Worm (Caenorhabditis elegans) whole organism, young adult: ENCODE results near the gene F36H5.17.

Source experiments
- F23B12.7 ChIP-seq: sonication (generic microtip); optimal IDR thresholded peaks from 2 replicates; lab custom pipeline; 2017; ENCODE audit warnings: missing genetic modification characterization, mild to moderate bottlenecking, missing compliant biosample characterization, antibody characterized with exemption, moderate library complexity; ENCODE audit not compliant: insufficient read depth
- K12H6.12 ChIP-seq: fragments of 200-800 bp; sonication (Bioruptor generic); optimal IDR thresholded peaks from 2 replicates; lab custom pipeline; 2018; ENCODE audit warnings: mild to moderate bottlenecking, missing genetic modification characterization, missing compliant biosample characterization
- Y53G8AR.9 ChIP-seq: fragments of 200-800 bp; sonication (Bioruptor generic); conservative IDR thresholded peaks from 2 replicates; pipeline ENCODE4 v1.3.6; 2022; ENCODE audit warnings: missing genetic modification reagents, missing genetic modification characterization, missing compliant biosample characterization
- bed-1 ChIP-seq: fragments of 200-800 bp; sonication (Bioruptor generic); IDR thresholded peaks from 2 replicates; pipeline ENCODE4 v1.3.6; 2022; ENCODE audit warnings: missing genetic modification reagents, missing genetic modification characterization, missing compliant biosample characterization
- gei-17 ChIP-seq: fragments of 200-800 bp; sonication (Bioruptor generic); optimal IDR thresholded peaks from 2 replicates; lab custom pipeline; 2018; ENCODE audit warnings: mild to moderate bottlenecking, missing genetic modification characterization, missing compliant biosample characterization
- him-1 ChIP-seq: sonication (generic microtip); optimal IDR thresholded peaks from 2 replicates; lab custom pipeline; 2016; ENCODE audit warnings: missing genotype, missing genetic modification reagents, missing genetic modification characterization, missing compliant biosample characterization
- mes-4 ChIP-seq: sonication (generic microtip); optimal IDR thresholded peaks from 2 replicates; lab custom pipeline; 2016; ENCODE audit warnings: missing genotype, missing genetic modification characterization, missing compliant biosample characterization
- nhr-120 ChIP-seq: fragments of 200-800 bp; sonication (Bioruptor generic); IDR thresholded peaks from 2 replicates; pipeline ENCODE4 v1.3.6; 2022; ENCODE audit warnings: missing genetic modification characterization, missing compliant biosample characterization
- nhr-179 ChIP-seq: sonication (generic microtip); optimal IDR thresholded peaks from 2 replicates; lab custom pipeline; 2016; ENCODE audit warnings: mild to moderate bottlenecking, missing genetic modification characterization, missing compliant biosample characterization
- snpc-3.4 ChIP-seq: sonication (generic microtip); optimal IDR thresholded peaks from 2 replicates; lab custom pipeline; 2017; ENCODE audit warnings: missing genetic modification characterization, mild to moderate bottlenecking, missing compliant biosample characterization, antibody characterized with exemption, moderate library complexity, missing genotype, missing genetic modification reagents
- snpc-4 ChIP-seq, 5 experiments: fragments of 150-350 bp in 1 of 5; sonication (generic microtip) in 4 of 5; optimal IDR thresholded peaks; 2 replicates each; lab custom pipeline; 2014 to 2018; ENCODE audit warnings: missing genetic modification characterization in 5 of 5, missing biosample characterization in 3 of 5, antibody characterized with exemption in 2 of 5, mild to moderate bottlenecking in 2 of 5, missing compliant biosample characterization in 2 of 5, missing genotype in 2 of 5, moderate library complexity in 2 of 5, missing genetic modification reagents in 1 of 5

ce11 chrII:1712938-1713337 is 43.0 kb downstream of the F36H5.17 start, which contains the start of gene btb-7:
- no peak for TF ChIP-seq him-1
- TF ChIP-seq bed-1 (GFP tag; lab: Robert Waterston, UW), result no peak
- no peak for TF ChIP-seq F23B12.7 (tag; lab: Kevin White, UChicago)
- TF ChIP-seq snpc-3.4 (tag; lab: Kevin White, UChicago), result no peak
- TF ChIP-seq K12H6.12, result no peak
- TF ChIP-seq snpc-4 (GFP tag; optimal IDR thresholded peaks at IDR 0.05; lab: Kevin White, UChicago), result no peak
- TF ChIP-seq snpc-4 (tag; optimal IDR thresholded peaks at IDR 0.05; lab: Kevin White, UChicago), result no peak
- TF ChIP-seq mes-4, result no peak
- no peak for TF ChIP-seq nhr-179
- no peak for TF ChIP-seq Y53G8AR.9
- TF ChIP-seq nhr-120 (GFP tag; lab: Robert Waterston, UW), result no peak
- TF ChIP-seq gei-17 (GFP tag; lab: Kevin White, UChicago), result no peak
